Worm (Caenorhabditis elegans) whole organism, L4 larva: ENCODE data around the gene C27H5.2.

ENCODE experiments used
- F37D6.2 ChIP-seq: sonication (generic microtip); optimal IDR thresholded peaks from 2 replicates; lab custom pipeline; 2016; ENCODE audit warnings: mild to moderate bottlenecking, missing genetic modification characterization, missing compliant biosample characterization
- F44E2.7 ChIP-seq: fragments of 200-800 bp; sonication (Bioruptor generic); IDR thresholded peaks from 2 replicates; pipeline ENCODE4 v2.1.2; 2022; ENCODE audit warnings: missing genetic modification characterization, missing compliant biosample characterization
- T26A8.4 ChIP-seq: fragments of 200-800 bp; sonication (Bioruptor generic); IDR thresholded peaks from 2 replicates; pipeline ENCODE4 v1.3.6; 2022; ENCODE audit warnings: missing genetic modification characterization, missing compliant biosample characterization
- Y48G9A.11 ChIP-seq: fragments of 200-800 bp; sonication (Bioruptor generic); IDR thresholded peaks from 2 replicates; pipeline ENCODE4 v1.3.6; 2022; ENCODE audit warnings: missing genetic modification reagents, missing genetic modification characterization, missing compliant biosample characterization
- Y5F2A.4 ChIP-seq: fragments of 200-800 bp; sonication (Bioruptor generic); optimal IDR thresholded peaks from 2 replicates; lab custom pipeline; 2018; ENCODE audit warnings: mild to moderate bottlenecking, missing genetic modification characterization, missing compliant biosample characterization
- Y75B8A.6 ChIP-seq: fragments of 200-800 bp; sonication (Bioruptor generic); IDR thresholded peaks from 2 replicates; pipeline ENCODE4 v1.3.6; 2022; ENCODE audit warnings: missing genetic modification reagents, missing genetic modification characterization, missing compliant biosample characterization
- ZK337.2 ChIP-seq: fragments of 200-800 bp; sonication (Bioruptor generic); IDR thresholded peaks from 2 replicates; pipeline ENCODE4 v1.3.6; 2022; ENCODE audit warnings: missing genetic modification reagents, missing genetic modification characterization, missing compliant biosample characterization
- arid-1 ChIP-seq: fragments of 200-800 bp; sonication (Bioruptor generic); conservative IDR thresholded peaks from 2 replicates; pipeline ENCODE4 v1.3.6; 2022; ENCODE audit warnings: missing genetic modification reagents, missing genetic modification characterization, missing compliant biosample characterization
- ceh-28 ChIP-seq: fragments of 150-350 bp; optimal IDR thresholded peaks from 2 replicates; lab custom pipeline; 2014; ENCODE audit warnings: missing biosample characterization, missing genetic modification reagents, missing genetic modification characterization
- ceh-32 ChIP-seq: sonication (generic microtip); optimal IDR thresholded peaks from 2 replicates; lab custom pipeline; 2016; ENCODE audit warnings: mild to moderate bottlenecking, missing genetic modification characterization, missing compliant biosample characterization; ENCODE audit not compliant: poor library complexity
- daf-8 ChIP-seq: fragments of 200-800 bp; sonication (Bioruptor generic); IDR thresholded peaks from 2 replicates; pipeline ENCODE4 v1.3.6; 2022; ENCODE audit warnings: missing genetic modification characterization, missing compliant biosample characterization
- dmd-6 ChIP-seq: fragments of 200-800 bp; sonication (Bioruptor generic); IDR thresholded peaks from 2 replicates; pipeline ENCODE4 v1.3.6; 2022; ENCODE audit warnings: missing genetic modification reagents, missing genetic modification characterization, missing compliant biosample characterization
- dpl-1 ChIP-seq: fragments of 150-350 bp; optimal IDR thresholded peaks from 2 replicates; lab custom pipeline; 2014; ENCODE audit warnings: missing biosample characterization, missing genetic modification reagents, missing genetic modification characterization
- duxl-1 ChIP-seq: sonication (generic microtip); optimal IDR thresholded peaks from 2 replicates; lab custom pipeline; 2016; ENCODE audit warnings: mild to moderate bottlenecking, missing genetic modification characterization, moderate library complexity, missing compliant biosample characterization; ENCODE audit not compliant: poor library complexity
- dve-1 ChIP-seq: sonication (generic microtip); optimal IDR thresholded peaks from 2 replicates; lab custom pipeline; 2017; ENCODE audit warnings: antibody characterized with exemption, mild to moderate bottlenecking, missing genetic modification characterization, missing compliant biosample characterization; ENCODE audit not compliant: insufficient read depth
- fos-1 ChIP-seq: fragments of 150-350 bp; optimal IDR thresholded peaks from 2 replicates; lab custom pipeline; 2014; ENCODE audit warnings: missing biosample characterization, missing genetic modification characterization
- gei-8 ChIP-seq: fragments of 200-800 bp; sonication (Bioruptor generic); optimal IDR thresholded peaks from 2 replicates; lab custom pipeline; 2018; ENCODE audit warnings: mild to moderate bottlenecking, missing genetic modification characterization, missing compliant biosample characterization
- hlh-11 ChIP-seq: fragments of 200-800 bp; sonication (Bioruptor generic); optimal IDR thresholded peaks from 2 replicates; lab custom pipeline; 2018; ENCODE audit warnings: mild to moderate bottlenecking, missing genetic modification characterization, missing compliant biosample characterization
- hlh-30 ChIP-seq: sonication (generic microtip); optimal IDR thresholded peaks from 2 replicates; lab custom pipeline; 2017; ENCODE audit warnings: antibody characterized with exemption, mild to moderate bottlenecking, missing genetic modification characterization, missing compliant biosample characterization; ENCODE audit not compliant: insufficient read depth
- lim-7 ChIP-seq: fragments of 200-800 bp; sonication (Bioruptor generic); IDR thresholded peaks from 2 replicates; pipeline ENCODE4 v1.3.6; 2022; ENCODE audit warnings: missing genetic modification characterization, missing compliant biosample characterization
- lin-13 ChIP-seq: fragments of 150-350 bp; optimal IDR thresholded peaks from 2 replicates; lab custom pipeline; 2014; ENCODE audit warnings: missing biosample characterization, missing genetic modification reagents, missing genetic modification characterization
- lin-39 ChIP-seq: fragments of 150-350 bp; optimal IDR thresholded peaks from 2 replicates; lab custom pipeline; 2014; ENCODE audit warnings: missing biosample characterization, missing genetic modification reagents, missing genetic modification characterization
- lir-3 ChIP-seq: sonication (generic microtip); optimal IDR thresholded peaks from 2 replicates; lab custom pipeline; 2016; ENCODE audit warnings: mild to moderate bottlenecking, missing genetic modification characterization, missing compliant biosample characterization
- madf-9 ChIP-seq: fragments of 200-800 bp; sonication (Bioruptor generic); conservative IDR thresholded peaks from 2 replicates; pipeline ENCODE4 v1.3.6; 2022; ENCODE audit warnings: missing genetic modification reagents, missing genetic modification characterization, missing compliant biosample characterization
- mdl-1 ChIP-seq, 2 experiments: fragments of 150-350 bp in 1 of 2; sonication (generic microtip) in 1 of 2; optimal IDR thresholded peaks; 2 replicates each; lab custom pipeline; 2014 to 2017; ENCODE audit warnings: missing biosample characterization in 2 of 2, missing genetic modification characterization in 2 of 2
- mep-1 ChIP-seq: fragments of 150-350 bp; sonication (generic microtip); optimal IDR thresholded peaks from 3 replicates; lab custom pipeline; 2014; ENCODE audit warnings: missing biosample characterization, missing genetic modification characterization
- nhr-10 ChIP-seq: fragments of 150-350 bp; optimal IDR thresholded peaks from 2 replicates; lab custom pipeline; 2014; ENCODE audit warnings: missing biosample characterization, missing genetic modification characterization
- nhr-102 ChIP-seq: sonication (generic microtip); optimal IDR thresholded peaks from 2 replicates; lab custom pipeline; 2016; ENCODE audit warnings: mild to moderate bottlenecking, missing genetic modification characterization, moderate library complexity, missing compliant biosample characterization
- nhr-25 ChIP-seq: sonication (generic microtip); optimal IDR thresholded peaks from 2 replicates; lab custom pipeline; 2017; ENCODE audit warnings: missing genetic modification characterization, mild to moderate bottlenecking, missing compliant biosample characterization, antibody characterized with exemption, moderate library complexity, borderline replicate concordance; ENCODE audit not compliant: insufficient read depth
- nhr-42 ChIP-seq: fragments of 200-800 bp; sonication (Bioruptor generic); IDR thresholded peaks from 2 replicates; pipeline ENCODE4 v1.3.6; 2022; ENCODE audit warnings: missing genetic modification characterization, missing compliant biosample characterization
- nhr-48 ChIP-seq: sonication (generic microtip); optimal IDR thresholded peaks from 2 replicates; lab custom pipeline; 2016; ENCODE audit warnings: mild to moderate bottlenecking, missing genetic modification characterization, missing compliant biosample characterization
- nhr-77 ChIP-seq: fragments of 150-350 bp; optimal IDR thresholded peaks from 2 replicates; lab custom pipeline; 2014; ENCODE audit warnings: missing biosample characterization, missing genetic modification characterization
- pha-4 ChIP-seq, 2 experiments: fragments of 150-350 bp in 1 of 2; fragments of 200-800 bp in 1 of 2; sonication (Bioruptor generic) in 1 of 2; IDR thresholded peaks in 1 of 2; optimal IDR thresholded peaks in 1 of 2; 2 replicates each; pipeline versions ENCODE4 v1.3.6 to Lab custom; 2014 to 2022; ENCODE audit warnings: missing genetic modification characterization in 2 of 2, missing genetic modification reagents in 2 of 2, missing biosample characterization in 1 of 2, missing compliant biosample characterization in 1 of 2
- pqm-1 ChIP-seq: sonication (generic microtip); optimal IDR thresholded peaks from 2 replicates; lab custom pipeline; 2017; ENCODE audit warnings: missing biosample characterization, missing genetic modification characterization
- saeg-2 ChIP-seq: fragments of 200-800 bp; sonication (Bioruptor generic); IDR thresholded peaks from 2 replicates; pipeline ENCODE4 v1.3.6; 2022; ENCODE audit warnings: missing genetic modification reagents, missing genetic modification characterization, missing compliant biosample characterization
- sdz-12 ChIP-seq: fragments of 200-800 bp; sonication (Bioruptor generic); optimal IDR thresholded peaks from 2 replicates; lab custom pipeline; 2018; ENCODE audit warnings: mild to moderate bottlenecking, missing genetic modification characterization, missing compliant biosample characterization
- set-16 ChIP-seq: fragments of 200-800 bp; sonication (Bioruptor generic); IDR thresholded peaks from 2 replicates; pipeline ENCODE4 v1.3.6; 2022; ENCODE audit warnings: missing genetic modification reagents, missing genetic modification characterization, missing compliant biosample characterization
- snpc-1.2 ChIP-seq: fragments of 200-800 bp; sonication (Bioruptor generic); IDR thresholded peaks from 2 replicates; pipeline ENCODE4 v1.3.6; 2022; ENCODE audit warnings: missing genetic modification reagents, missing genetic modification characterization, missing compliant biosample characterization
- spr-1 ChIP-seq: sonication (generic microtip); optimal IDR thresholded peaks from 2 replicates; lab custom pipeline; 2016; ENCODE audit warnings: mild to moderate bottlenecking, missing genetic modification characterization, missing compliant biosample characterization
- tag-97 ChIP-seq: fragments of 200-800 bp; sonication (Bioruptor generic); IDR thresholded peaks from 2 replicates; pipeline ENCODE4 v1.3.6; 2022; ENCODE audit warnings: missing genetic modification characterization, missing compliant biosample characterization
- tra-1 ChIP-seq: fragments of 200-800 bp; sonication (Bioruptor generic); IDR thresholded peaks from 2 replicates; pipeline ENCODE4 v1.3.6; 2022; ENCODE audit warnings: missing genetic modification reagents, missing genetic modification characterization, missing compliant biosample characterization
- unc-39 ChIP-seq: sonication (generic microtip); optimal IDR thresholded peaks from 2 replicates; lab custom pipeline; 2017; ENCODE audit warnings: missing biosample characterization, missing genetic modification characterization
- unc-62 ChIP-seq, 3 experiments: fragments of 150-350 bp in 1 of 3; sonication (generic microtip); optimal IDR thresholded peaks in 2 of 3; peaks in 1 of 3; 1 replicate in 1 of 3; 2 replicates in 2 of 3; lab custom pipeline; 2014 to 2017; ENCODE audit warnings: missing biosample characterization in 3 of 3, missing genetic modification characterization in 3 of 3, missing genetic modification reagents in 3 of 3, missing genotype in 1 of 3
- vab-7 ChIP-seq: fragments of 200-800 bp; sonication (Bioruptor generic); IDR thresholded peaks from 2 replicates; pipeline ENCODE4 v1.3.6; 2022; ENCODE audit warnings: missing genetic modification reagents, missing genetic modification characterization, missing compliant biosample characterization
- zfp-3 ChIP-seq: fragments of 200-800 bp; sonication (Bioruptor generic); conservative IDR thresholded peaks from 2 replicates; pipeline ENCODE4 v1.3.6; 2022; ENCODE audit warnings: missing genetic modification reagents, missing genetic modification characterization, missing compliant biosample characterization
- zip-11 ChIP-seq: fragments of 200-800 bp; sonication (Bioruptor generic); IDR thresholded peaks from 2 replicates; pipeline ENCODE4 v1.3.6; 2022; ENCODE audit warnings: missing genetic modification characterization, missing compliant biosample characterization
- zip-2 ChIP-seq: fragments of 150-350 bp; optimal IDR thresholded peaks from 2 replicates; lab custom pipeline; 2014; ENCODE audit warnings: missing biosample characterization, missing genetic modification characterization
- ztf-11 ChIP-seq: fragments of 150-350 bp; optimal IDR thresholded peaks from 2 replicates; lab custom pipeline; 2014; ENCODE audit warnings: missing biosample characterization, missing genetic modification characterization

C27H5.2 gene

ce11 chrII:7200051-7200599, 44.7 kb downstream of the C27H5.2 start, which contains the start of gene pcrg-1 (continued):
- TF ChIP-seq nhr-102 (tag; lab: Kevin White, UChicago), result peak; percentile 59
- TF ChIP-seq F37D6.2 (tag; lab: Kevin White, UChicago), result peak; percentile 29
- TF ChIP-seq hlh-30, result peak; percentile 69
- peak; percentile 89 for TF ChIP-seq lim-7
- TF ChIP-seq pha-4 (GFP tag; IDR thresholded peaks at IDR 0.05; lab: Robert Waterston, UW), result peak; percentile 89
- peak; percentile 42 for TF ChIP-seq pha-4 (tag; optimal IDR thresholded peaks at IDR 0.05; lab: Kevin White, UChicago)
- TF ChIP-seq fos-1, result no peak
- TF ChIP-seq snpc-1.2 (GFP tag; lab: Robert Waterston, UW), result peak; percentile 86
- peak; percentile 91 for TF ChIP-seq Y75B8A.6 (GFP tag; lab: Robert Waterston, UW)
- TF ChIP-seq Y5F2A.4 (GFP tag; lab: Kevin White, UChicago), result peak; percentile 82
- TF ChIP-seq lir-3, result peak; percentile 70
- peak; percentile 67 for TF ChIP-seq nhr-48
- no peak for TF ChIP-seq mdl-1 (tag; optimal IDR thresholded peaks at IDR 0.05; lab: Kevin White, UChicago)
- TF ChIP-seq mep-1 (tag; lab: Kevin White, UChicago), result peak; percentile 61
- peak in 1 of 2 experiments; percentile 81 for TF ChIP-seq unc-62 (GFP tag; optimal IDR thresholded peaks at IDR 0.05 in 1 of 2; lab: Kevin White, UChicago)
- TF ChIP-seq unc-62 (tag; optimal IDR thresholded peaks at IDR 0.05; lab: Kevin White, UChicago), result no peak
- TF ChIP-seq set-16 (GFP tag; lab: Robert Waterston, UW), result no peak; the same call in none of the 2 replicates
- TF ChIP-seq saeg-2 (GFP tag; lab: Robert Waterston, UW), result peak; percentile 89
- TF ChIP-seq lin-13 (GFP tag; lab: Kevin White, UChicago), result peak; percentile 64
- TF ChIP-seq ceh-28, result no peak
- TF ChIP-seq Y48G9A.11 (GFP tag; lab: Robert Waterston, UW), result peak; percentile 84
- peak; percentile 80 for TF ChIP-seq madf-9 (GFP tag; lab: Robert Waterston, UW)
- TF ChIP-seq daf-8, result peak; percentile 73; the same call in 1 of the 2 replicates
- TF ChIP-seq nhr-10 (tag; lab: Kevin White, UChicago), result no peak
- peak; percentile 12 for TF ChIP-seq gei-8
- peak; percentile 55 for TF ChIP-seq dmd-6
- TF ChIP-seq duxl-1, result no peak
- no peak for TF ChIP-seq ceh-32 (tag; lab: Kevin White, UChicago)
- TF ChIP-seq lin-39 (tag; lab: Kevin White, UChicago), result no peak
- TF ChIP-seq vab-7 (GFP tag; lab: Robert Waterston, UW), result peak; percentile 93
- peak; percentile 21 for TF ChIP-seq ZK337.2 (GFP tag; lab: Robert Waterston, UW)
- TF ChIP-seq dve-1 (tag; lab: Kevin White, UChicago), result peak; percentile 57
- no peak for TF ChIP-seq pqm-1 (tag; lab: Kevin White, UChicago)
- peak; percentile 55; the same call in 1 of the 2 replicates for TF ChIP-seq F44E2.7 (GFP tag; lab: Robert Waterston, UW)
- peak; percentile 35 for TF ChIP-seq zip-2
- TF ChIP-seq nhr-25 (tag; lab: Kevin White, UChicago), result peak; percentile 69
- TF ChIP-seq nhr-42 (GFP tag; lab: Robert Waterston, UW), result peak; percentile 84
- TF ChIP-seq ztf-11 (tag; lab: Kevin White, UChicago), result no peak
- TF ChIP-seq tra-1 (GFP tag; lab: Robert Waterston, UW), result peak; percentile 83
- no peak for TF ChIP-seq tag-97 (GFP tag; lab: Robert Waterston, UW)
- TF ChIP-seq dpl-1 (GFP tag; lab: Kevin White, UChicago), result peak; percentile 50
- peak; percentile 66 for TF ChIP-seq zip-11
- no peak for TF ChIP-seq unc-39 (tag; lab: Kevin White, UChicago)
- TF ChIP-seq T26A8.4 (GFP tag; lab: Robert Waterston, UW), result peak; percentile 91
- no peak for TF ChIP-seq nhr-77
- no peak for TF ChIP-seq sdz-12 (GFP tag; lab: Kevin White, UChicago)
- TF ChIP-seq hlh-11 (tag; lab: Kevin White, UChicago), result peak; percentile 74
- TF ChIP-seq spr-1 (tag; lab: Kevin White, UChicago), result peak; percentile 80
- peak; percentile 51; the same call in 1 of the 2 replicates for TF ChIP-seq zfp-3
- TF ChIP-seq arid-1, result peak; percentile 93
